In genomic region chr3R:24931856-24932255, dm6 we compare ENCODE assay signal across 1 fruit fly cellular context.
TF ChIP-seq lines count a peak whose summit lies in the region.

CG11771 (plus strand) TSS chr3R:24932010.

TF ChIP-seq in whole organism, embryonic, 481 proteins besides CTCF, POLR2A, EP300 and RAD21 (continued from another document):
- TF ChIP-seq nerfin-2 (GFP tag; IDR thresholded peaks at IDR 0.05; lab: Robert Waterston, UW; ENCODE audit: partially characterized antibody) = no peak
- no peak for TF ChIP-seq CG7963 (GFP tag; IDR thresholded peaks at IDR 0.05; lab: Robert Waterston, UW; ENCODE audit: partially characterized antibody)
- TF ChIP-seq CG10565 (GFP tag; optimal IDR thresholded peaks at IDR 0.05; lab: Kevin White, UChicago) = no peak
- no peak for TF ChIP-seq CG31388 (GFP tag; optimal IDR thresholded peaks at IDR 0.05; lab: Kevin White, UChicago)
- no peak for TF ChIP-seq NfI (GFP tag; optimal IDR thresholded peaks at IDR 0.05; lab: Kevin White, UChicago)
- TF ChIP-seq Fer3 (tag; optimal IDR thresholded peaks at IDR 0.05; lab: Kevin White, UChicago) = no peak
- no peak for TF ChIP-seq prd (optimal IDR thresholded peaks at IDR 0.05; lab: Kevin White, UChicago)
- no peak for TF ChIP-seq prd (GFP tag; IDR thresholded peaks at IDR 0.05; lab: Robert Waterston, UW)
- TF ChIP-seq Eip74EF (GFP tag; optimal IDR thresholded peaks at IDR 0.05; lab: Kevin White, UChicago) = no peak
- no peak for TF ChIP-seq Taf1 (GFP tag; IDR thresholded peaks at IDR 0.05; lab: Robert Waterston, UW)
- no peak for TF ChIP-seq crp (GFP tag; optimal IDR thresholded peaks at IDR 0.05; lab: Kevin White, UChicago)
- TF ChIP-seq CG4730 (GFP tag; IDR thresholded peaks at IDR 0.05; lab: Robert Waterston, UW) = no peak
- TF ChIP-seq luna (GFP tag; optimal IDR thresholded peaks at IDR 0.05; lab: Kevin White, UChicago) = no peak
- no peak for TF ChIP-seq CG13424 (tag; optimal IDR thresholded peaks at IDR 0.05; lab: Kevin White, UChicago)
- no peak for TF ChIP-seq tna (GFP tag; IDR thresholded peaks at IDR 0.05; lab: Robert Waterston, UW; ENCODE audit: partially characterized antibody)
- no peak for TF ChIP-seq CG10543 (GFP tag; optimal IDR thresholded peaks at IDR 0.05; lab: Kevin White, UChicago)
- TF ChIP-seq CG33213 (GFP tag; optimal IDR thresholded peaks at IDR 0.05; lab: Kevin White, UChicago) = no peak
- TF ChIP-seq NFAT (GFP tag; IDR thresholded peaks at IDR 0.05; lab: Robert Waterston, UW) = peak; percentile 10; the same call in 1 of the 2 replicates
- no peak for TF ChIP-seq slou (GFP tag; optimal IDR thresholded peaks at IDR 0.05; lab: Kevin White, UChicago)
- no peak for TF ChIP-seq CkIIα-i1 (GFP tag; IDR thresholded peaks at IDR 0.05; lab: Robert Waterston, UW)
- peak; percentile 37; the same call in 1 of the 3 replicates for TF ChIP-seq CG34422 (GFP tag; IDR thresholded peaks at IDR 0.05; lab: Robert Waterston, UW)
- TF ChIP-seq CoRest (tag; optimal IDR thresholded peaks at IDR 0.05; lab: Kevin White, UChicago) = no peak
- no peak for TF ChIP-seq nom (GFP tag; optimal IDR thresholded peaks at IDR 0.05; lab: Kevin White, UChicago)
- TF ChIP-seq corto (GFP tag; optimal IDR thresholded peaks at IDR 0.05; lab: Kevin White, UChicago) = no peak
- TF ChIP-seq Pdp1 (GFP tag; optimal IDR thresholded peaks at IDR 0.05; lab: Kevin White, UChicago) = peak in 1 of 2 experiments; percentile 95
- peak; percentile 58 for TF ChIP-seq Med (GFP tag; lab: Kevin White, UChicago)
- TF ChIP-seq Elba2 (GFP tag; optimal IDR thresholded peaks at IDR 0.05; lab: Kevin White, UChicago) = no peak
- peak; percentile 89 for TF ChIP-seq MBD-R2 (GFP tag; IDR thresholded peaks at IDR 0.05; lab: Robert Waterston, UW)
- TF ChIP-seq Dip3 (GFP tag; optimal IDR thresholded peaks at IDR 0.05; lab: Kevin White, UChicago) = no peak
- TF ChIP-seq Myb (GFP tag; optimal IDR thresholded peaks at IDR 0.05; lab: Kevin White, UChicago) = no peak
- TF ChIP-seq Asciz (GFP tag; optimal IDR thresholded peaks at IDR 0.05; lab: Kevin White, UChicago) = no peak
- no peak for TF ChIP-seq YL-1 (GFP tag; optimal IDR thresholded peaks at IDR 0.05; lab: Kevin White, UChicago)
- no peak for TF ChIP-seq CG6689 (GFP tag; IDR thresholded peaks at IDR 0.05; lab: Robert Waterston, UW)
- TF ChIP-seq croc (GFP tag; conservative IDR thresholded peaks at IDR 0.05; lab: Robert Waterston, UW) = no peak
- peak; percentile 60 for TF ChIP-seq MESR4 (GFP tag; optimal IDR thresholded peaks at IDR 0.05; lab: Kevin White, UChicago)
- no peak for TF ChIP-seq CG2678 (tag; optimal IDR thresholded peaks at IDR 0.05; lab: Kevin White, UChicago)
- TF ChIP-seq C15 (GFP tag; IDR thresholded peaks at IDR 0.05; lab: Robert Waterston, UW) = no peak
- no peak for TF ChIP-seq gsb (GFP tag; IDR thresholded peaks at IDR 0.05; lab: Robert Waterston, UW)
- TF ChIP-seq E2f2 (GFP tag; IDR thresholded peaks at IDR 0.05; lab: Robert Waterston, UW) = peak; percentile 24; the same call in 1 of the 2 replicates
- TF ChIP-seq cwo (GFP tag; optimal IDR thresholded peaks at IDR 0.05; lab: Kevin White, UChicago) = no peak
- TF ChIP-seq CG8765 (GFP tag; IDR thresholded peaks at IDR 0.05; lab: Robert Waterston, UW) = no peak
- TF ChIP-seq row (GFP tag; IDR thresholded peaks at IDR 0.05; lab: Robert Waterston, UW) = peak; percentile 50; the same call in 2 of the 3 replicates
- TF ChIP-seq Trl (optimal IDR thresholded peaks at IDR 0.05; lab: Kevin White, UChicago) = no peak
- no peak for TF ChIP-seq Trl (GFP tag; optimal IDR thresholded peaks at IDR 0.05; lab: Kevin White, UChicago)
- no peak for TF ChIP-seq pan (optimal IDR thresholded peaks at IDR 0.05; lab: Kevin White, UChicago)
- TF ChIP-seq pan (GFP tag; optimal IDR thresholded peaks at IDR 0.05 in 1 of 2, IDR thresholded peaks at IDR 0.05 in 1 of 2) = no peak
- TF ChIP-seq CG15514 (GFP tag; optimal IDR thresholded peaks at IDR 0.05; lab: Kevin White, UChicago) = peak; percentile 24
- no peak for TF ChIP-seq grau (tag; optimal IDR thresholded peaks at IDR 0.05; lab: Kevin White, UChicago)
- no peak for TF ChIP-seq sima (GFP tag; optimal IDR thresholded peaks at IDR 0.05; lab: Kevin White, UChicago)
- no peak for TF ChIP-seq CG3407 (GFP tag; optimal IDR thresholded peaks at IDR 0.05; lab: Kevin White, UChicago)
- TF ChIP-seq CG15601 (tag; optimal IDR thresholded peaks at IDR 0.05; lab: Kevin White, UChicago) = no peak
- TF ChIP-seq az2 (GFP tag; optimal IDR thresholded peaks at IDR 0.05; lab: Kevin White, UChicago) = no peak
- TF ChIP-seq CG7372 (GFP tag; IDR thresholded peaks at IDR 0.05; lab: Robert Waterston, UW) = no peak
- TF ChIP-seq Ssrp (tag; optimal IDR thresholded peaks at IDR 0.05; lab: Kevin White, UChicago) = no peak
- peak; percentile 32 for TF ChIP-seq CG4617 (GFP tag; optimal IDR thresholded peaks at IDR 0.05; lab: Kevin White, UChicago; ENCODE audit: borderline replicate concordance)
- TF ChIP-seq CG18619 (GFP tag; optimal IDR thresholded peaks at IDR 0.05; lab: Kevin White, UChicago) = no peak
- TF ChIP-seq Nf-YB (GFP tag; optimal IDR thresholded peaks at IDR 0.05; lab: Kevin White, UChicago) = no peak
- TF ChIP-seq cato (GFP tag; optimal IDR thresholded peaks at IDR 0.05; lab: Kevin White, UChicago; ENCODE audit: borderline replicate concordance) = no peak
- TF ChIP-seq pnt (GFP tag; optimal IDR thresholded peaks at IDR 0.05; lab: Kevin White, UChicago) = no peak
- TF ChIP-seq Sin3A (optimal IDR thresholded peaks at IDR 0.05; lab: Kevin White, UChicago) = no peak
- no peak for TF ChIP-seq cad (GFP tag; optimal IDR thresholded peaks at IDR 0.05; lab: Kevin White, UChicago)
- no peak for TF ChIP-seq Mes4 (GFP tag; optimal IDR thresholded peaks at IDR 0.05; lab: Kevin White, UChicago)
- TF ChIP-seq CG3726 (GFP tag; IDR thresholded peaks at IDR 0.05; lab: Robert Waterston, UW) = no peak
- TF ChIP-seq CG13624 (GFP tag; optimal IDR thresholded peaks at IDR 0.05; lab: Kevin White, UChicago) = no peak
- TF ChIP-seq dimm (GFP tag; IDR thresholded peaks at IDR 0.05; lab: Robert Waterston, UW) = no peak
- TF ChIP-seq dysf (GFP tag; IDR thresholded peaks at IDR 0.05; lab: Robert Waterston, UW) = no peak
- TF ChIP-seq Ets65A (GFP tag; lab: Kevin White, UChicago) = no peak
- 0 out of 2 replicates have a peak, but pooled peaks have one; percentile 33 for TF ChIP-seq CG31441 (GFP tag; IDR thresholded peaks at IDR 0.05; lab: Robert Waterston, UW)
- TF ChIP-seq vnd (GFP tag; IDR thresholded peaks at IDR 0.05; lab: Robert Waterston, UW; ENCODE audit: partially characterized antibody) = no peak
- TF ChIP-seq CG3995 (GFP tag; optimal IDR thresholded peaks at IDR 0.05; lab: Kevin White, UChicago) = peak; percentile 97
- no peak for TF ChIP-seq danr (GFP tag; IDR thresholded peaks at IDR 0.05; lab: Robert Waterston, UW)
- no peak for TF ChIP-seq CG12071 (GFP tag; optimal IDR thresholded peaks at IDR 0.05; lab: Kevin White, UChicago)
- TF ChIP-seq pzg (GFP tag; optimal IDR thresholded peaks at IDR 0.05; lab: Kevin White, UChicago) = peak; percentile 29
- no peak for TF ChIP-seq Ada2b (GFP tag; IDR thresholded peaks at IDR 0.05; lab: Robert Waterston, UW)
- peak; percentile 83 for TF ChIP-seq Sry-β (GFP tag; optimal IDR thresholded peaks at IDR 0.05; lab: Kevin White, UChicago)
- TF ChIP-seq dmrt99B (tag; optimal IDR thresholded peaks at IDR 0.05; lab: Kevin White, UChicago) = no peak
- no peak for TF ChIP-seq CG10209 (GFP tag; optimal IDR thresholded peaks at IDR 0.05; lab: Kevin White, UChicago)
- no peak for TF ChIP-seq Dek (tag; optimal IDR thresholded peaks at IDR 0.05; lab: Kevin White, UChicago)
- TF ChIP-seq Opbp (GFP tag; IDR thresholded peaks at IDR 0.05; lab: Robert Waterston, UW; ENCODE audit: partially characterized antibody) = no peak
- no peak for TF ChIP-seq CG5180 (GFP tag; optimal IDR thresholded peaks at IDR 0.05; lab: Kevin White, UChicago)
- no peak for TF ChIP-seq Vsx1 (GFP tag; optimal IDR thresholded peaks at IDR 0.05; lab: Kevin White, UChicago)
- no peak for TF ChIP-seq Poxn (GFP tag; IDR thresholded peaks at IDR 0.05; lab: Robert Waterston, UW)
- no peak for TF ChIP-seq sc (optimal IDR thresholded peaks at IDR 0.05; lab: Kevin White, UChicago)
- no peak for TF ChIP-seq sc (GFP tag; optimal IDR thresholded peaks at IDR 0.05; lab: Kevin White, UChicago)
- no peak for TF ChIP-seq ewg (GFP tag; optimal IDR thresholded peaks at IDR 0.05; lab: Kevin White, UChicago)
- no peak for TF ChIP-seq tll (GFP tag; optimal IDR thresholded peaks at IDR 0.05; lab: Kevin White, UChicago)
- TF ChIP-seq CG5953 (GFP tag; IDR thresholded peaks at IDR 0.05; lab: Robert Waterston, UW) = no peak
- TF ChIP-seq CG18764 (GFP tag; optimal IDR thresholded peaks at IDR 0.05; lab: Kevin White, UChicago) = no peak
- TF ChIP-seq CG4820 (GFP tag; optimal IDR thresholded peaks at IDR 0.05; lab: Kevin White, UChicago) = no peak
- TF ChIP-seq mam (GFP tag; optimal IDR thresholded peaks at IDR 0.05; lab: Kevin White, UChicago) = no peak
- TF ChIP-seq BEAF-32 (GFP tag; optimal IDR thresholded peaks at IDR 0.05; lab: Kevin White, UChicago) = no peak
- TF ChIP-seq lov (optimal IDR thresholded peaks at IDR 0.05; lab: Kevin White, UChicago) = no peak
- 0 out of 3 replicates have a peak, but pooled peaks have one; percentile 8 for TF ChIP-seq lov (GFP tag; IDR thresholded peaks at IDR 0.05; lab: Robert Waterston, UW)
- no peak for TF ChIP-seq E2f1 (GFP tag; IDR thresholded peaks at IDR 0.05; lab: Robert Waterston, UW)
- TF ChIP-seq eve (GFP tag; optimal IDR thresholded peaks at IDR 0.05; lab: Kevin White, UChicago) = no peak
- no peak for TF ChIP-seq sr (GFP tag; IDR thresholded peaks at IDR 0.05; lab: Robert Waterston, UW)
- TF ChIP-seq sna (GFP tag; IDR thresholded peaks at IDR 0.05; lab: Robert Waterston, UW; ENCODE audit: partially characterized antibody) = no peak
- TF ChIP-seq CG11696 (GFP tag; IDR thresholded peaks at IDR 0.05; lab: Robert Waterston, UW) = no peak
- no peak for TF ChIP-seq CG9609 (GFP tag; optimal IDR thresholded peaks at IDR 0.05; lab: Kevin White, UChicago)
- TF ChIP-seq jing (GFP tag; optimal IDR thresholded peaks at IDR 0.05; lab: Kevin White, UChicago) = no peak
- TF ChIP-seq CG8478 (optimal IDR thresholded peaks at IDR 0.05; lab: Kevin White, UChicago) = no peak
- no peak for TF ChIP-seq esg (GFP tag; conservative IDR thresholded peaks at IDR 0.05; lab: Robert Waterston, UW)
- no peak for TF ChIP-seq CG7839 (tag; optimal IDR thresholded peaks at IDR 0.05; lab: Kevin White, UChicago)
- TF ChIP-seq fru (optimal IDR thresholded peaks at IDR 0.05; lab: Kevin White, UChicago) = no peak
- TF ChIP-seq emc (GFP tag; optimal IDR thresholded peaks at IDR 0.05; lab: Kevin White, UChicago) = no peak
- no peak for TF ChIP-seq MTF-1 (GFP tag; optimal IDR thresholded peaks at IDR 0.05; lab: Kevin White, UChicago; ENCODE audit: borderline replicate concordance)
- no peak for TF ChIP-seq H15 (GFP tag; IDR thresholded peaks at IDR 0.05; lab: Robert Waterston, UW)
- TF ChIP-seq shn (GFP tag; optimal IDR thresholded peaks at IDR 0.05; lab: Kevin White, UChicago) = no peak
